Worm (Caenorhabditis elegans): Measurements from ENCODE around the gene nhr-166.

nhr-166 gene

ce11 chrII:3913673-3914072 is 33.6 kb downstream of the nhr-166 start:
- peak; percentile 33; the same call in 1 of the 2 replicates for TF ChIP-seq T22C8.4 (GFP tag; IDR thresholded peaks at IDR 0.05)
- no peak for TF ChIP-seq klf-2 (GFP tag; conservative IDR thresholded peaks at IDR 0.05)

ce11 chrII:3917985-3918633 is 38.1 kb downstream of the nhr-166 start:
- TF ChIP-seq ref-1 (GFP tag; conservative IDR thresholded peaks at IDR 0.05) (no peak), klf-2 (GFP tag; conservative IDR thresholded peaks at IDR 0.05) (no peak), cog-1 (tag; optimal IDR thresholded peaks at IDR 0.05) (no peak), med-1 (GFP tag; optimal IDR thresholded peaks at IDR 0.05; ENCODE audit: insufficient read depth) (no peak), tab-1 (GFP tag; IDR thresholded peaks at IDR 0.05) (no peak), flt-1 (GFP tag; IDR thresholded peaks at IDR 0.05) (no peak), ztf-23 (GFP tag; IDR thresholded peaks at IDR 0.05) (no peak), ztf-29 (GFP tag; IDR thresholded peaks at IDR 0.05) (no peak), T22C8.4 (GFP tag; IDR thresholded peaks at IDR 0.05) (no peak)

- TF ChIP-seq T22C8.4 (GFP tag; IDR thresholded peaks at IDR 0.05) (no peak), ref-1 (GFP tag; conservative IDR thresholded peaks at IDR 0.05) (no peak), flt-1 (GFP tag; IDR thresholded peaks at IDR 0.05) (no peak), klf-2 (GFP tag; conservative IDR thresholded peaks at IDR 0.05) (no peak), ztf-23 (GFP tag; IDR thresholded peaks at IDR 0.05) (no peak), cog-1 (tag; optimal IDR thresholded peaks at IDR 0.05) (no peak), tab-1 (GFP tag; IDR thresholded peaks at IDR 0.05) (no peak), med-1 (GFP tag; optimal IDR thresholded peaks at IDR 0.05; ENCODE audit: insufficient read depth) (no peak), ztf-29 (GFP tag; IDR thresholded peaks at IDR 0.05) (no peak)
These were observed 40.6 kb downstream of the nhr-166 start for ce11 chrII:3920611-3921010.

- TF ChIP-seq tab-1 (GFP tag; IDR thresholded peaks at IDR 0.05) (no peak), cog-1 (tag; optimal IDR thresholded peaks at IDR 0.05) (no peak), T22C8.4 (GFP tag; IDR thresholded peaks at IDR 0.05) (no peak), ztf-29 (GFP tag; IDR thresholded peaks at IDR 0.05) (no peak), flt-1 (GFP tag; IDR thresholded peaks at IDR 0.05) (no peak), ztf-23 (GFP tag; IDR thresholded peaks at IDR 0.05) (no peak), med-1 (GFP tag; optimal IDR thresholded peaks at IDR 0.05; ENCODE audit: insufficient read depth) (no peak)
These were observed 42.7 kb downstream of the nhr-166 start for ce11 chrII:3922696-3923095.

ce11 chrII:3927943-3928393 is 47.9 kb downstream of the nhr-166 start, which contains the start of gene plpp-1.1:
Gene plpp-1.1 (minus strand): TSS chrII:3927993.
- TF ChIP-seq ztf-29 (GFP tag; IDR thresholded peaks at IDR 0.05) = no peak
- TF ChIP-seq ref-1 (GFP tag; conservative IDR thresholded peaks at IDR 0.05) = no peak
- TF ChIP-seq klf-2 (GFP tag; conservative IDR thresholded peaks at IDR 0.05) = no peak
- no peak for TF ChIP-seq T22C8.4 (GFP tag; IDR thresholded peaks at IDR 0.05)
- TF ChIP-seq cog-1 (tag; optimal IDR thresholded peaks at IDR 0.05) = no peak
- no peak for TF ChIP-seq med-1 (GFP tag; optimal IDR thresholded peaks at IDR 0.05; ENCODE audit: insufficient read depth)
- TF ChIP-seq flt-1 (GFP tag; IDR thresholded peaks at IDR 0.05) = no peak
- TF ChIP-seq tab-1 (GFP tag; IDR thresholded peaks at IDR 0.05) = no peak
- TF ChIP-seq ztf-23 (GFP tag; IDR thresholded peaks at IDR 0.05) = no peak

ce11 chrII:3929446-3929845 is 49.4 kb downstream of the nhr-166 start:
- TF ChIP-seq T22C8.4 (GFP tag; IDR thresholded peaks at IDR 0.05) = no peak
- TF ChIP-seq cog-1 (tag; optimal IDR thresholded peaks at IDR 0.05) = no peak
- no peak for TF ChIP-seq ztf-29 (GFP tag; IDR thresholded peaks at IDR 0.05)
- no peak for TF ChIP-seq med-1 (GFP tag; optimal IDR thresholded peaks at IDR 0.05; ENCODE audit: insufficient read depth)
- no peak for TF ChIP-seq tab-1 (GFP tag; IDR thresholded peaks at IDR 0.05)
- no peak for TF ChIP-seq ztf-23 (GFP tag; IDR thresholded peaks at IDR 0.05)
- no peak for TF ChIP-seq klf-2 (GFP tag; conservative IDR thresholded peaks at IDR 0.05)

- TF ChIP-seq klf-2 (GFP tag; conservative IDR thresholded peaks at IDR 0.05) (no peak), T22C8.4 (GFP tag; IDR thresholded peaks at IDR 0.05) (no peak), med-1 (GFP tag; optimal IDR thresholded peaks at IDR 0.05; ENCODE audit: insufficient read depth) (no peak), ztf-23 (GFP tag; IDR thresholded peaks at IDR 0.05) (no peak), cog-1 (tag; optimal IDR thresholded peaks at IDR 0.05) (peak; percentile 8), flt-1 (GFP tag; IDR thresholded peaks at IDR 0.05) (no peak)
These were observed 50.6 kb downstream of the nhr-166 start for ce11 chrII:3930478-3931182.

- TF ChIP-seq med-1 (GFP tag; optimal IDR thresholded peaks at IDR 0.05; ENCODE audit: insufficient read depth) (no peak), klf-2 (GFP tag; conservative IDR thresholded peaks at IDR 0.05) (no peak), tab-1 (GFP tag; IDR thresholded peaks at IDR 0.05) (no peak), flt-1 (GFP tag; IDR thresholded peaks at IDR 0.05) (no peak)
These were observed 51.2 kb downstream of the nhr-166 start for ce11 chrII:3931230-3931629.
